Worm (Caenorhabditis elegans) whole organism, L2 larva: ENCODE measurements around the gene mrps-2.

Source experiments
- ceh-82 ChIP-seq: fragments of 150-350 bp; optimal IDR thresholded peaks from 2 replicates; lab custom pipeline; 2014; ENCODE audit warnings: missing biosample characterization, missing genetic modification characterization
- elt-3 ChIP-seq: sonication (generic microtip); optimal IDR thresholded peaks from 2 replicates; lab custom pipeline; 2017; ENCODE audit warnings: missing biosample characterization, missing genetic modification characterization
- nhr-237 ChIP-seq: fragments of 150-350 bp; optimal IDR thresholded peaks from 2 replicates; lab custom pipeline; 2014; ENCODE audit warnings: missing biosample characterization, missing genetic modification characterization
- ztf-1 ChIP-seq: fragments of 200-800 bp; sonication (Bioruptor generic); conservative IDR thresholded peaks from 2 replicates; pipeline ENCODE4 v1.3.6; 2022; ENCODE audit warnings: missing genetic modification characterization, missing compliant biosample characterization

- TF ChIP-seq nhr-237 (tag; lab: Kevin White, UChicago) = no peak
- TF ChIP-seq ztf-1 (GFP tag; lab: Robert Waterston, UW) = no peak
- TF ChIP-seq elt-3 (tag; lab: Kevin White, UChicago) = no peak
- no peak for TF ChIP-seq ceh-82 (tag; lab: Kevin White, UChicago)
Measured at ce11 chrV:8449241-8449640, 16.2 kb upstream of the mrps-2 start.
